Worm (Caenorhabditis elegans) whole organism, midembryonic: ENCODE measurements around the gene pcyt-1.

Experiments
- T22C8.4 ChIP-seq: fragments of 200-800 bp; sonication (Bioruptor generic); IDR thresholded peaks from 2 replicates; pipeline ENCODE4 v1.3.6; 2022; ENCODE audit warnings: missing genetic modification characterization, missing compliant biosample characterization
- med-1 ChIP-seq: sonication (generic microtip); optimal IDR thresholded peaks from 2 replicates; lab custom pipeline; 2017; ENCODE audit warnings: missing genetic modification characterization, mild to moderate bottlenecking, missing compliant biosample characterization, antibody characterized with exemption, missing genetic modification reagents; ENCODE audit not compliant: insufficient read depth

ce11 chrX:7614466-7614865, 42.3 kb downstream of the pcyt-1 start:
- TF ChIP-seq med-1 (GFP tag; lab: Kevin White, UChicago) (no peak), T22C8.4 (no peak)
